Fruit fly (Drosophila melanogaster): ENCODE measurements around the gene Fdx2.

Fdx2 gene

dm6 chr3L:4340227-4340626 is 47.9 kb downstream of the Fdx2 start:
- TF ChIP-seq CG15710 (tag; optimal IDR thresholded peaks at IDR 0.05), result no peak
- no peak for TF ChIP-seq CG34367 (tag; optimal IDR thresholded peaks at IDR 0.05)
- no peak for TF ChIP-seq Pif1A (GFP tag; optimal IDR thresholded peaks at IDR 0.05)
- no peak for TF ChIP-seq CG9948 (tag; optimal IDR thresholded peaks at IDR 0.05)
- TF ChIP-seq CG10348 (GFP tag; IDR thresholded peaks at IDR 0.05), result no peak
- no peak for TF ChIP-seq gl (tag; optimal IDR thresholded peaks at IDR 0.05)
- TF ChIP-seq EcR (GFP tag; optimal IDR thresholded peaks at IDR 0.05), result no peak
- no peak for TF ChIP-seq CG12605 (GFP tag; IDR thresholded peaks at IDR 0.05)
- no peak for TF ChIP-seq CG32121 (GFP tag; IDR thresholded peaks at IDR 0.05)
- no peak for TF ChIP-seq CG8159 (tag; optimal IDR thresholded peaks at IDR 0.05)
- no peak for TF ChIP-seq CG13204 (GFP tag; optimal IDR thresholded peaks at IDR 0.05)
- no peak for TF ChIP-seq CG14655 (GFP tag; optimal IDR thresholded peaks at IDR 0.05)
- no peak for TF ChIP-seq D1 (tag; optimal IDR thresholded peaks at IDR 0.05)
- TF ChIP-seq fd96Ca (GFP tag; IDR thresholded peaks at IDR 0.05), result no peak
- TF ChIP-seq rn (GFP tag; IDR thresholded peaks at IDR 0.05), result no peak
- TF ChIP-seq Snoo (tag; optimal IDR thresholded peaks at IDR 0.05), result no peak
- no peak for TF ChIP-seq CG17806 (tag; optimal IDR thresholded peaks at IDR 0.05)
- TF ChIP-seq CG4496 (GFP tag; IDR thresholded peaks at IDR 0.05), result no peak

dm6 chr3L:4341078-4341477 is 48.8 kb downstream of the Fdx2 start:
- no peak for TF ChIP-seq EcR (GFP tag; optimal IDR thresholded peaks at IDR 0.05)
- no peak for TF ChIP-seq CG8301 (tag; optimal IDR thresholded peaks at IDR 0.05)
- no peak for TF ChIP-seq D1 (tag; optimal IDR thresholded peaks at IDR 0.05)
- no peak for TF ChIP-seq CG12605 (GFP tag; IDR thresholded peaks at IDR 0.05)
- no peak for TF ChIP-seq CG32121 (GFP tag; IDR thresholded peaks at IDR 0.05)
- TF ChIP-seq CG8159 (tag; optimal IDR thresholded peaks at IDR 0.05), result no peak
- no peak for TF ChIP-seq CG14655 (GFP tag; optimal IDR thresholded peaks at IDR 0.05)
- no peak for TF ChIP-seq CG13204 (GFP tag; optimal IDR thresholded peaks at IDR 0.05)
- no peak for TF ChIP-seq CG4496 (GFP tag; IDR thresholded peaks at IDR 0.05)
- TF ChIP-seq CG9948 (tag; optimal IDR thresholded peaks at IDR 0.05), result no peak
- no peak for TF ChIP-seq gl (tag; optimal IDR thresholded peaks at IDR 0.05)
- no peak for TF ChIP-seq CG34367 (tag; optimal IDR thresholded peaks at IDR 0.05)
- no peak for TF ChIP-seq Pif1B (GFP tag; optimal IDR thresholded peaks at IDR 0.05)
- TF ChIP-seq rn (GFP tag; IDR thresholded peaks at IDR 0.05), result no peak
- TF ChIP-seq CG17806 (tag; optimal IDR thresholded peaks at IDR 0.05), result no peak
- TF ChIP-seq Pif1A (GFP tag; optimal IDR thresholded peaks at IDR 0.05), result no peak
